Worm (Caenorhabditis elegans): ENCODE measurements around the gene C56G2.15.
A peak's percentile ranks its signal among the peaks of the same experiment; 100 is the strongest.

Gene C56G2.15

ce11 chrIII:6415306-6415973 is 47.7 kb upstream of the C56G2.15 start, which contains the start of gene nas-4 (continued):
- TF ChIP-seq cey-2 (tag; optimal IDR thresholded peaks at IDR 0.05; ENCODE audit: borderline replicate concordance, insufficient read depth) (no peak), nhr-102 (tag; optimal IDR thresholded peaks at IDR 0.05) (peak; percentile 67), php-3 (GFP tag; IDR thresholded peaks at IDR 0.05) (no peak), egl-27 (tag; optimal IDR thresholded peaks at IDR 0.05) (no peak), duxl-1 (tag; optimal IDR thresholded peaks at IDR 0.05; ENCODE audit: poor library complexity) (no peak), madf-9 (GFP tag; conservative IDR thresholded peaks at IDR 0.05) (no peak), F44E2.7 (GFP tag; IDR thresholded peaks at IDR 0.05) (no peak), ZK546.5 (tag; optimal IDR thresholded peaks at IDR 0.05) (no peak), Y75B8A.6 (GFP tag; IDR thresholded peaks at IDR 0.05) (no peak), unc-62 (GFP tag; optimal IDR thresholded peaks at IDR 0.05 in 1 of 2) (peak in 1 of 2 experiments; percentile 56), unc-62 (tag; optimal IDR thresholded peaks at IDR 0.05) (no peak), spr-1 (tag; optimal IDR thresholded peaks at IDR 0.05) (peak; percentile 40), lir-3 (tag; optimal IDR thresholded peaks at IDR 0.05) (no peak), D1046.2 (GFP tag; IDR thresholded peaks at IDR 0.05) (no peak), mxl-2 (GFP tag; conservative IDR thresholded peaks at IDR 0.05) (no peak), F37D6.2 (tag; optimal IDR thresholded peaks at IDR 0.05) (no peak), nhr-111 (GFP tag; optimal IDR thresholded peaks at IDR 0.05) (no peak), mes-2 (tag; optimal IDR thresholded peaks at IDR 0.05; ENCODE audit: poor library complexity, severe bottlenecking) (peak; percentile 41), dmd-6 (GFP tag; IDR thresholded peaks at IDR 0.05) (peak; percentile 19; the same call in 1 of the 2 replicates), daf-16 (GFP tag; optimal IDR thresholded peaks at IDR 0.05) (no peak), daf-16 (tag; optimal IDR thresholded peaks at IDR 0.05) (no peak), fos-1 (tag; optimal IDR thresholded peaks at IDR 0.05) (peak; percentile 28), mdl-1 (tag; optimal IDR thresholded peaks at IDR 0.05) (no peak), ceh-20 (GFP tag; IDR thresholded peaks at IDR 0.05) (no peak), sdz-12 (GFP tag; optimal IDR thresholded peaks at IDR 0.05) (no peak), hlh-11 (tag; optimal IDR thresholded peaks at IDR 0.05) (peak; percentile 13)

- TF ChIP-seq unc-130 (GFP tag; optimal IDR thresholded peaks at IDR 0.05) (no peak), lin-38 (GFP tag; IDR thresholded peaks at IDR 0.05) (no peak)
Observed at ce11 chrIII:6411914-6412313, 44.2 kb upstream of the C56G2.15 start, which contains the start of gene C05D11.5. C05D11.5 (minus strand) TSS chrIII:6412014.

- peak; percentile 15; the same call in 1 of the 2 replicates for TF ChIP-seq dmd-6 (GFP tag; IDR thresholded peaks at IDR 0.05)
- TF ChIP-seq egl-43 (GFP tag; IDR thresholded peaks at IDR 0.05) = no peak
- TF ChIP-seq dve-1 (tag; optimal IDR thresholded peaks at IDR 0.05; ENCODE audit: insufficient read depth) = peak; percentile 24
- TF ChIP-seq dmd-8 (GFP tag; IDR thresholded peaks at IDR 0.05) = no peak
- TF ChIP-seq nhr-28 (tag; optimal IDR thresholded peaks at IDR 0.05) = peak; percentile 36
- TF ChIP-seq arid-1 (GFP tag; conservative IDR thresholded peaks at IDR 0.05) = no peak
- no peak for TF ChIP-seq ctbp-1 (GFP tag; IDR thresholded peaks at IDR 0.05)
- TF ChIP-seq ceh-28 (tag; optimal IDR thresholded peaks at IDR 0.05) = no peak
- peak; percentile 35 for TF ChIP-seq T20F7.1 (GFP tag; optimal IDR thresholded peaks at IDR 0.05)
- peak; percentile 14 for TF ChIP-seq R02D3.7 (tag; optimal IDR thresholded peaks at IDR 0.05)
- TF ChIP-seq unc-130 (GFP tag; optimal IDR thresholded peaks at IDR 0.05) = no peak
- TF ChIP-seq lin-38 (GFP tag; IDR thresholded peaks at IDR 0.05) = no peak
- peak in 1 of 2 experiments; percentile 16 for TF ChIP-seq lsy-2 (tag; optimal IDR thresholded peaks at IDR 0.05)
Observed at ce11 chrIII:6411430-6411829, 43.7 kb upstream of the C56G2.15 start.

Measured in whole organism, L4 larva.